In genomic region chr2L:10004574-10004973, dm6 we compare ENCODE assay signal across 1 fruit fly cellular context.
TF ChIP-seq lines count a peak whose summit lies in the region.

No protein-coding gene starts in this region.

TF ChIP-seq in whole organism, embryonic, 481 proteins besides CTCF, POLR2A, EP300 and RAD21 (continued from another document):
- TF ChIP-seq chm (GFP tag; IDR thresholded peaks at IDR 0.05; lab: Robert Waterston, UW) (peak; percentile 63), CG6791 (GFP tag; IDR thresholded peaks at IDR 0.05; lab: Robert Waterston, UW; ENCODE audit: partially characterized antibody) (peak; percentile 35; the same call in 1 of the 3 replicates), klu (GFP tag; IDR thresholded peaks at IDR 0.05; lab: Robert Waterston, UW) (no peak), dm (GFP tag; optimal IDR thresholded peaks at IDR 0.05; lab: Kevin White, UChicago) (peak; percentile 47), trem (tag; optimal IDR thresholded peaks at IDR 0.05; lab: Kevin White, UChicago) (no peak), kni (GFP tag; optimal IDR thresholded peaks at IDR 0.05; lab: Kevin White, UChicago) (peak; percentile 58), so (GFP tag; IDR thresholded peaks at IDR 0.05; lab: Robert Waterston, UW) (no peak), CG7987 (GFP tag; optimal IDR thresholded peaks at IDR 0.05; lab: Kevin White, UChicago) (peak; percentile 37), Drgx (GFP tag; IDR thresholded peaks at IDR 0.05; lab: Robert Waterston, UW) (peak; percentile 18; the same call in 1 of the 2 replicates), jumu (GFP tag; optimal IDR thresholded peaks at IDR 0.05; lab: Kevin White, UChicago) (peak; percentile 24), Ets65A (GFP tag; lab: Kevin White, UChicago) (peak; percentile 58), CG11456 (GFP tag; IDR thresholded peaks at IDR 0.05; lab: Robert Waterston, UW) (no peak), CG12071 (GFP tag; optimal IDR thresholded peaks at IDR 0.05; lab: Kevin White, UChicago) (no peak), Taf1 (GFP tag; IDR thresholded peaks at IDR 0.05; lab: Robert Waterston, UW) (no peak), sens (GFP tag; lab: Kevin White, UChicago) (peak; percentile 59), CG4404 (GFP tag; IDR thresholded peaks at IDR 0.05; lab: Robert Waterston, UW) (no peak), Scr (GFP tag; IDR thresholded peaks at IDR 0.05; lab: Robert Waterston, UW; ENCODE audit: partially characterized antibody) (peak; percentile 17; the same call in 1 of the 2 replicates), wek (GFP tag; optimal IDR thresholded peaks at IDR 0.05; lab: Kevin White, UChicago) (peak; percentile 15), mld (GFP tag; IDR thresholded peaks at IDR 0.05; lab: Robert Waterston, UW; ENCODE audit: partially characterized antibody) (peak; percentile 38; the same call in 1 of the 3 replicates), fru (optimal IDR thresholded peaks at IDR 0.05; lab: Kevin White, UChicago) (no peak), Bgb (GFP tag; IDR thresholded peaks at IDR 0.05; lab: Robert Waterston, UW; ENCODE audit: partially characterized antibody) (no peak; the same call in 1 of the 2 replicates), CG17912 (GFP tag; optimal IDR thresholded peaks at IDR 0.05; lab: Kevin White, UChicago) (peak; percentile 9), CG8281 (tag; optimal IDR thresholded peaks at IDR 0.05; lab: Kevin White, UChicago) (no peak), HLHmδ (GFP tag; optimal IDR thresholded peaks at IDR 0.05; lab: Kevin White, UChicago) (peak; percentile 67), CG18011 (GFP tag; optimal IDR thresholded peaks at IDR 0.05; lab: Kevin White, UChicago) (peak; percentile 93), danr (GFP tag; IDR thresholded peaks at IDR 0.05; lab: Robert Waterston, UW) (no peak), CG17359 (tag; optimal IDR thresholded peaks at IDR 0.05; lab: Kevin White, UChicago) (no peak), CG4820 (GFP tag; optimal IDR thresholded peaks at IDR 0.05; lab: Kevin White, UChicago) (no peak), sna (GFP tag; IDR thresholded peaks at IDR 0.05; lab: Robert Waterston, UW; ENCODE audit: partially characterized antibody) (0 out of 2 replicates have a peak, but pooled peaks have one; percentile 44), nerfin-1 (tag; optimal IDR thresholded peaks at IDR 0.05; lab: Kevin White, UChicago) (peak; percentile 61), bbx (GFP tag; IDR thresholded peaks at IDR 0.05; lab: Robert Waterston, UW; ENCODE audit: partially characterized antibody) (0 out of 2 replicates have a peak, but pooled peaks have one; percentile 31), Dp (GFP tag; optimal IDR thresholded peaks at IDR 0.05; lab: Kevin White, UChicago) (peak; percentile 20), zfh1 (GFP tag; IDR thresholded peaks at IDR 0.05; lab: Robert Waterston, UW) (0 out of 3 replicates have a peak, but pooled peaks have one; percentile 4), Adf1 (GFP tag; IDR thresholded peaks at IDR 0.05; lab: Robert Waterston, UW) (peak; percentile 97), Ets97D (GFP tag; optimal IDR thresholded peaks at IDR 0.05; lab: Kevin White, UChicago) (peak; percentile 54), E2f2 (GFP tag; IDR thresholded peaks at IDR 0.05; lab: Robert Waterston, UW) (peak; percentile 18; the same call in 1 of the 2 replicates)
